Worm (Caenorhabditis elegans) whole organism, L4/young adult: ENCODE data around the gene cyn-10.

Source experiments
- W03F9.2 ChIP-seq: fragments of 150-350 bp; optimal IDR thresholded peaks from 2 replicates; lab custom pipeline; 2014; ENCODE audit warnings: missing biosample characterization, missing genetic modification characterization
- dao-5 ChIP-seq: sonication (generic microtip); optimal IDR thresholded peaks from 2 replicates; lab custom pipeline; 2016; ENCODE audit warnings: missing genotype, missing genetic modification characterization, moderate library complexity, missing compliant biosample characterization
- him-1 ChIP-seq: sonication (generic microtip); optimal IDR thresholded peaks from 2 replicates; lab custom pipeline; 2016; ENCODE audit warnings: missing genotype, missing genetic modification reagents, missing genetic modification characterization, missing compliant biosample characterization

- no peak for TF ChIP-seq him-1 (tag; lab: Kevin White, UChicago)
- no peak for TF ChIP-seq W03F9.2 (tag; lab: Kevin White, UChicago)
- TF ChIP-seq dao-5 (tag; lab: Kevin White, UChicago): no peak
Observed at ce11 chrII:6919363-6919851, 6.2 kb upstream of the cyn-10 start, which contains the start of gene B0252.1.
